Fruit fly (Drosophila melanogaster) whole organism, embryonic: ENCODE measurements around the gene RpL34b.

ENCODE experiments used
- CG16779 ChIP-seq: fragments of 200-800 bp; sonication (Bioruptor generic); IDR thresholded peaks from 2 replicates; pipeline ENCODE4 v1.3.6; 2022; ENCODE audit warnings: missing biosample characterization, missing genetic modification characterization
- CG4617 ChIP-seq: fragments of 200-800 bp; sonication (Bioruptor generic); optimal IDR thresholded peaks from 3 replicates; lab custom pipeline; 2016; ENCODE audit warnings: missing biosample characterization, missing genetic modification characterization, borderline replicate concordance
- CG5180 ChIP-seq: fragments of 200-800 bp; sonication (Bioruptor generic); optimal IDR thresholded peaks from 3 replicates; lab custom pipeline; 2017; ENCODE audit warnings: missing biosample characterization, missing genetic modification characterization, mild to moderate bottlenecking, moderate library complexity, missing genetic modification reagents
- Hr3 ChIP-seq: fragments of 200-800 bp; sonication (Bioruptor generic); optimal IDR thresholded peaks from 3 replicates; lab custom pipeline; 2016; ENCODE audit warnings: missing biosample characterization, missing genetic modification characterization
- Meics ChIP-seq: fragments of 200-800 bp; sonication (Bioruptor generic); optimal IDR thresholded peaks from 2 replicates; lab custom pipeline; 2017; ENCODE audit warnings: missing biosample characterization, mild to moderate bottlenecking, missing genetic modification characterization
- fd64A ChIP-seq: fragments of 200-800 bp; sonication (Bioruptor generic); optimal IDR thresholded peaks from 3 replicates; lab custom pipeline; 2018; ENCODE audit warnings: missing biosample characterization, mild to moderate bottlenecking, missing genetic modification characterization
- gt ChIP-seq: fragments of 200-800 bp; sonication (Bioruptor generic); IDR thresholded peaks from 2 replicates; pipeline ENCODE4 v1.3.6; 2022; ENCODE audit warnings: missing biosample characterization, missing genetic modification characterization
- hbn ChIP-seq: fragments of 200-800 bp; sonication (Bioruptor generic); IDR thresholded peaks from 2 replicates; pipeline ENCODE4 v1.3.6; 2022; ENCODE audit warnings: missing biosample characterization, missing genetic modification characterization; ENCODE audit not compliant: partially characterized antibody
- zfh2 ChIP-seq: fragments of 200-800 bp; sonication (Bioruptor generic); optimal IDR thresholded peaks from 2 replicates; lab custom pipeline; 2016; ENCODE audit warnings: missing biosample characterization, missing genetic modification characterization

- TF ChIP-seq Hr3 (GFP tag; lab: Kevin White, UChicago) (peak; percentile 75), hbn (no peak), Meics (GFP tag; lab: Kevin White, UChicago) (peak; percentile 41), CG5180 (GFP tag; lab: Kevin White, UChicago) (no peak), CG4617 (GFP tag; lab: Kevin White, UChicago) (peak; percentile 98), zfh2 (peak; percentile 78), CG16779 (GFP tag; lab: Robert Waterston, UW) (no peak), gt (no peak), fd64A (GFP tag; lab: Kevin White, UChicago) (no peak)
Observed at dm6 chr3R:9404104-9404512, 3.1 kb upstream of the RpL34b start, which contains the start of the genes CG9356, BBIP1 and CG8135.
